Worm (Caenorhabditis elegans) whole organism, early embryonic: Measurements from ENCODE around the gene lep-2.

Experiments used
- B0310.2 ChIP-seq: sonication (generic microtip); optimal IDR thresholded peaks from 2 replicates; lab custom pipeline; 2016; ENCODE audit warnings: mild to moderate bottlenecking, missing genetic modification characterization, missing compliant biosample characterization
- F13C5.2 ChIP-seq: sonication (generic microtip); optimal IDR thresholded peaks from 2 replicates; lab custom pipeline; 2017; ENCODE audit warnings: mild to moderate bottlenecking, missing genetic modification characterization, inconsistent platforms, missing compliant biosample characterization
- aly-1 ChIP-seq: sonication (generic microtip); optimal IDR thresholded peaks from 2 replicates; lab custom pipeline; 2016; ENCODE audit warnings: missing genetic modification characterization, missing compliant biosample characterization
- ama-1 ChIP-seq: fragments of 150-350 bp; optimal IDR thresholded peaks from 2 replicates; lab custom pipeline; 2014
- ceh-13 ChIP-seq: fragments of 200-800 bp; sonication (Bioruptor generic); optimal IDR thresholded peaks from 2 replicates; lab custom pipeline; 2018; ENCODE audit warnings: mild to moderate bottlenecking, missing genetic modification characterization, missing compliant biosample characterization
- ceh-36 ChIP-seq: sonication (generic microtip); optimal IDR thresholded peaks from 2 replicates; lab custom pipeline; 2016; ENCODE audit warnings: missing genetic modification characterization, inconsistent platforms, missing compliant biosample characterization
- ets-7 ChIP-seq: sonication (generic microtip); optimal IDR thresholded peaks from 2 replicates; lab custom pipeline; 2016; ENCODE audit warnings: missing genotype, missing genetic modification characterization, missing compliant biosample characterization
- flt-1 ChIP-seq: fragments of 200-800 bp; sonication (Bioruptor generic); IDR thresholded peaks from 2 replicates; pipeline ENCODE4 v1.3.6; 2022; ENCODE audit warnings: missing genetic modification characterization, missing compliant biosample characterization
- hmbx-1 ChIP-seq: sonication (generic microtip); optimal IDR thresholded peaks from 2 replicates; lab custom pipeline; 2016; ENCODE audit warnings: mild to moderate bottlenecking, missing genetic modification characterization, missing compliant biosample characterization
- hmg-4 ChIP-seq: fragments of 200-800 bp; sonication (Bioruptor generic); optimal IDR thresholded peaks from 2 replicates; lab custom pipeline; 2018; ENCODE audit warnings: mild to moderate bottlenecking, missing genetic modification characterization, missing compliant biosample characterization
- hnd-1 ChIP-seq: sonication (generic microtip); optimal IDR thresholded peaks from 2 replicates; lab custom pipeline; 2016; ENCODE audit warnings: missing genetic modification characterization, missing compliant biosample characterization
- pes-1 ChIP-seq: fragments of 200-800 bp; sonication (Bioruptor generic); IDR thresholded peaks from 2 replicates; pipeline ENCODE4 v1.3.6; 2022; ENCODE audit warnings: missing genetic modification reagents, missing genetic modification characterization, missing compliant biosample characterization
- scrt-1 ChIP-seq: fragments of 200-800 bp; sonication (Bioruptor generic); IDR thresholded peaks from 2 replicates; pipeline ENCODE4 v1.3.6; 2022; ENCODE audit warnings: missing genetic modification characterization, missing compliant biosample characterization
- sea-1 ChIP-seq: fragments of 200-800 bp; sonication (Bioruptor generic); conservative IDR thresholded peaks from 2 replicates; pipeline ENCODE4 v1.3.6; 2022; ENCODE audit warnings: missing genetic modification characterization, missing compliant biosample characterization
- tbx-11 ChIP-seq: fragments of 200-800 bp; sonication (Bioruptor generic); IDR thresholded peaks from 2 replicates; pipeline ENCODE4 v1.3.6; 2022; ENCODE audit warnings: missing genetic modification characterization, missing compliant biosample characterization
- tbx-37 ChIP-seq: fragments of 200-800 bp; sonication (Bioruptor generic); conservative IDR thresholded peaks from 2 replicates; pipeline ENCODE4 v1.3.6; 2022; ENCODE audit warnings: missing genetic modification reagents, missing genetic modification characterization, missing compliant biosample characterization
- tra-4 ChIP-seq: sonication (generic microtip); optimal IDR thresholded peaks from 2 replicates; lab custom pipeline; 2017; ENCODE audit warnings: missing genetic modification characterization, missing compliant biosample characterization

lep-2 gene

DNA sequence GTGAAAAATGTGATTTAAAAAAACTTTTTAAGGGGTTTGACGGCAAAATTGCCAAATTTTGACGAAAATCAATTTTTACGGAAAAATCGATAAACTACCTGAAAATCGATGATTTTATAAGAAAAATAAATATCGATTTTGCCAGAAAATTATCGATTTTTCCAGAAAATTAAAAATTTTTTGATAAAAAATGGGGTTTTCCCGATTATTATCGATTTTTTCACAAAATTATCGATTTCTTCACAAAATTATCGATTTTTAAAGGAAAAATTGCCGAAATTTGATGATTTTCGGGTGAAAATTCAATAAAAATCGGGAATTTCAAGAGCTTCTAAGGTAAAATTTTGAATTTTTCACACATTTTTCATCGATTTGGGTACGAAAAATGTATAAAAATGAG, 14.6 kb downstream of the lep-2 start:
- TF ChIP-seq aly-1 (tag; lab: Kevin White, UChicago) (no peak), hnd-1 (no peak), hmbx-1 (no peak), B0310.2 (no peak), sea-1 (GFP tag; lab: Robert Waterston, UW) (no peak), hmg-4 (GFP tag; lab: Kevin White, UChicago) (no peak), scrt-1 (GFP tag; lab: Robert Waterston, UW) (no peak), flt-1 (no peak), ets-7 (no peak), tra-4 (no peak), pes-1 (GFP tag; lab: Robert Waterston, UW) (no peak), ama-1 (lab: Kevin White, UChicago) (no peak), F13C5.2 (tag; lab: Kevin White, UChicago) (no peak), tbx-37 (GFP tag; lab: Robert Waterston, UW) (no peak)

DNA sequence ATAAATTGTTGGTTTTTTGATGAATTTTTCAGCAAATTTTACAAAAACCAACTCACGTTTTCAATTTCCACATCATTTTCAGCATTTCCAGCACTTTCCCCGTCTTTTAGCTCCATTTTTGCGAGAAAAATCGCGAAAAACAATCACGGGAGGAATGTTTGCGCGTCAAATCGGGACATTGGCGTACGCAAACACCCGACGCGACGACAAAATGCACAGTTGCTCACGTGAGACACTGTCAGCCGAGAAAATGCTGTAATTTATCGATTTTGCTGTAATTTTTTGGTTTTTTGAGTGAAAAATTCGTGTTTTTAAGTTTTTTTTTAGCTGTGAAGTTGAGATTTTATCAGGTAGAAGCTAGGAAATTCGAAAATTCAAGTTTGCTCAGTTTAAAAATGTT, 17.5 kb downstream of the lep-2 start, which contains the start of gene Y55F3AM.9:
Gene Y55F3AM.9 (minus strand): TSS at position 189 of the 400 bp plus-strand sequence.
- TF ChIP-seq ceh-13: no peak
- no peak for TF ChIP-seq aly-1 (tag; lab: Kevin White, UChicago)
- no peak for TF ChIP-seq sea-1 (GFP tag; lab: Robert Waterston, UW)
- no peak for TF ChIP-seq tra-4
- TF ChIP-seq ama-1 (lab: Kevin White, UChicago): no peak
- TF ChIP-seq pes-1 (GFP tag; lab: Robert Waterston, UW): no peak
- no peak for TF ChIP-seq tbx-37 (GFP tag; lab: Robert Waterston, UW)
- no peak for TF ChIP-seq B0310.2
- no peak for TF ChIP-seq hmbx-1
- TF ChIP-seq F13C5.2 (tag; lab: Kevin White, UChicago): no peak

DNA sequence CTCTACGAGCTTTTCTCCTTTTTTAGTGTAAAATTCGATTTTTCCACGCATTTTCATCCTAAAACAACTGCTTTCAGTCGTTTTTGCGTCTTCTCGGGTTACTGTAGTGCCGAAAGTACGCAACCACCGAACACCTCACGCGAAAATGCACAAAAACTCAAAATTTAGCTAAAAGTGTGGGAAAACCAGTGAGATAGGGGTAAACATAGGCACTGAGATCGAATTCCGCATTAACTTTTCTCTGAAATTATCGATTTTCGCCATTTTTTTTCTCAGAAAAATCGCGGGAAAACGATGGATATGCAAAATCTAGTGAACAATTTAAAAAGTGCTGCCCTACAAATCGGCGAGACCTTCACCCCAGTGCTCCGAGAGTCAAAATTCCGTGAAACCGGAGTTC, 18.1 kb downstream of the lep-2 start, which contains the start of gene atg-3:
Gene atg-3 (plus strand): TSS at position 301 of the 400 bp plus-strand sequence.
- TF ChIP-seq ceh-36 (no peak), tbx-37 (GFP tag; lab: Robert Waterston, UW) (no peak), ets-7 (no peak), tra-4 (no peak), F13C5.2 (tag; lab: Kevin White, UChicago) (no peak), pes-1 (GFP tag; lab: Robert Waterston, UW) (no peak), scrt-1 (GFP tag; lab: Robert Waterston, UW) (no peak), tbx-11 (GFP tag; lab: Robert Waterston, UW) (no peak), hnd-1 (no peak), B0310.2 (no peak), sea-1 (GFP tag; lab: Robert Waterston, UW) (no peak), flt-1 (no peak), aly-1 (tag; lab: Kevin White, UChicago) (no peak), hmbx-1 (no peak), ceh-13 (no peak)

DNA sequence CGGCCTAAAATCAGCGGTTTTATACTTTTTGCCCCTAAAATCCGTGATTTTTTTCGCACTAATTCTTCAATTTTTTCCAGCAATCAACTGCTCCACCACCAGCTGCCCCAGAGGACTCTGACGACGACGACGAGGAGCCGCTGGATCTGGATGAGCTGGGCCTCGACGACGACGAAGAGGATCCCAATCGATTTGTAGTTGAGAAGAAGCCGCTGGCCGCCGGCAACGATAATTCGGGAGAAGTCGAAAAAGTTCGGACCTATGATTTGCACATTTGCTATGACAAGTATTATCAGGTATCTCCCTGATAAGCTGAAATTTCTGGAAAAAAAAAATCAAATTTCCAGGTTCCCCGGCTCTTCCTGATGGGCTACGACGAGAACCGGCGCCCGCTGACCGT, 19.7 kb downstream of the lep-2 start:
- TF ChIP-seq ets-7 (no peak), scrt-1 (GFP tag; lab: Robert Waterston, UW) (no peak), tra-4 (no peak)

DNA sequence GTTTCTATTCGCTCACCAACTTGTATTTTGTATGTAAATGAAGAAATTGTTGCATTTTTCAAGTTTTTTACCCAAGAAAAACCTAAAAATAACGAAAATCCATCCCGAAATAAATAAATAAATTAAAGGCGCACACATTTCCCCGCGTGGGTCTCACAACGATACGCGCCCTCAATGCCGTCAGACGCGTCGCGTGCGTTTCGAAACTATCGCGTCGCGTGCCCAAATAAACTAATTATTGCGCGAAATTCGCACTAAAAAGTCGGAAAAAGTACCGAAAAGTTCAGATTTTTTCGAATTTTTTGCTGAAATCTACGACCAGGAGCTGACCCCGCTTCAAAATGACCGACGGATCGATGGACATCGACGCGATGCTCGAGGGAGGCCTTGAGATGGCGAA, 20.4 kb downstream of the lep-2 start, which contains the start of gene rbm-39:
Gene rbm-39 (plus strand): TSS at position 178 of the 400 bp plus-strand sequence.
- TF ChIP-seq hnd-1 (no peak), F13C5.2 (tag; lab: Kevin White, UChicago) (peak; percentile 51), scrt-1 (GFP tag; lab: Robert Waterston, UW) (no peak), ets-7 (no peak), ceh-36 (no peak), tbx-11 (GFP tag; lab: Robert Waterston, UW) (no peak), tbx-37 (GFP tag; lab: Robert Waterston, UW) (no peak), aly-1 (tag; lab: Kevin White, UChicago) (no peak), sea-1 (GFP tag; lab: Robert Waterston, UW) (no peak), hmg-4 (GFP tag; lab: Kevin White, UChicago) (no peak), pes-1 (GFP tag; lab: Robert Waterston, UW) (peak; percentile 52; the same call in 1 of the 2 replicates), flt-1 (no peak)

DNA sequence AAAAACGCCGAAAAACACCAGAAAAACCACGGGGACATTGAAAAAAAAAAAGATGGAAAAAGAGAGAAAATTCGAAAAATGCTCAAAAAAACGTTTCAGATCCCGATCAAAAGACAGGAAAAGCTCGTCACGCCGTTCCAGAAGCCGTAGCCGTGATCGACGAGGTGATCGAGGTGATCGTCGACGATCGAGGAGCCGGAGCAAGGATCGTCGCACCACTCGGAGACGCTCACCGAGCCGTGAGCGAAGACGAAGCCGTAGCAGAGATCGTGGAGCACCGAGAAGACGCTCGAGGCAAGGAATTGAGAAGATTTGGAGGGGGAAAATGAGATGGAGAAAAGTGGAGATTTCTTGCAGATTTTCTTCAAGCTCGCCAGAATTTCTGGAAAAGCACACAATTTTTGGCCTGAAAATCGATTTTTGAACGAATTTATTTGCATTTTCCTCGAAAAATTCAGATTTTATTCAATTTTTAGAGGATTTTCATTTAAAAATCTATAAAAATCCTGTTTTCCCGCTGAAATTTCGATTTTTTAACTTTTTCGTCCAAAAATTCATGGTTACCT, 21.2 kb downstream of the lep-2 start:
- no peak for TF ChIP-seq ama-1 (lab: Kevin White, UChicago)
- no peak for TF ChIP-seq ets-7
- no peak for TF ChIP-seq hnd-1
- TF ChIP-seq sea-1 (GFP tag; lab: Robert Waterston, UW): no peak
- TF ChIP-seq F13C5.2 (tag; lab: Kevin White, UChicago): no peak
- TF ChIP-seq B0310.2: no peak
- no peak for TF ChIP-seq tbx-37 (GFP tag; lab: Robert Waterston, UW)
- no peak for TF ChIP-seq tbx-11 (GFP tag; lab: Robert Waterston, UW)
- TF ChIP-seq hmbx-1: no peak
- TF ChIP-seq ceh-13: no peak

DNA sequence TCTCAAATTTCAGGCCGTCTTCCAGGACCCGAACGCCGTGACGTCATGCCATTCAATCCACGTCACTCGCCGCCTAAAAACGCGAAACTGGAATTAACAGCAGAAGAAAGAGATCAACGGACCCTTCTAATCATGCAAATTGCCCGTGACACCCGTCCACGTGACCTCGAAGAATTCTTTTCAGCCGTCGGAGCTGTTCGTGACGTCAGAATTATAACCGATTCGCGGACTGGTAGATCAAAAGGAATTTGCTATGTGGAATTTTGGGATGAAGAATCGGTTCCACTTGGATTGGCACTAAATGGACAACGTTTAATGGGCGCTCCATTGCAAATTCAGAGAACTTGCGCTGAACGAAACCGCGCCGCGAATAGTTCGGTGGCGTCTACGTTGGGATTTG, 23.3 kb downstream of the lep-2 start:
- TF ChIP-seq ceh-36 (no peak), flt-1 (no peak), sea-1 (GFP tag; lab: Robert Waterston, UW) (no peak)

DNA sequence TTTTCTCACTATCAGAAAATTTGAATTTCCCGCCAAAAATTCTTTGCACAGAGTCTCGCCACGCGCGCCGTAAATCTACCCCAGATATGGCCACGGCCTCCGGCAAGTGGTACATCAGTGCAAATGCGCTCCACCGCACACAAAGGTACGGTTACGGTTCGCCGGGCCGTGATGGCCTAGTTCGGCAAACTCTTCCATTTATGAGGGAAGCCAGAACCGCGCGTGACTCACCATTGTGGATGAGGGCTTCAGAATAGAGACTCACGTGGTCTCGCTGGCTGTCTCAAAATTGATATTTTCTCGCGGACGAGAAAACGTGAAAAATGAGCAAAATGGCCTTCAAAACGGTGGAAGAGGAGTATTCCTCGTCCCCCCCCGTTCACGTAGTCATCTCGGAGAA, 27.7 kb downstream of the lep-2 start:
- peak; percentile 7 for TF ChIP-seq pes-1 (GFP tag; lab: Robert Waterston, UW)
- TF ChIP-seq hmbx-1: no peak
- peak; percentile 34 for TF ChIP-seq aly-1 (tag; lab: Kevin White, UChicago)
- 0 out of 2 replicates have a peak, but pooled peaks have one; percentile 29 for TF ChIP-seq tbx-11 (GFP tag; lab: Robert Waterston, UW)
